Fruit fly (Drosophila melanogaster): ENCODE data around the gene sip2.

Gene sip2

dm6 chr2L:6922091-6922753 is 41.7 kb downstream of the sip2 start (continued):
- TF ChIP-seq trem (tag; optimal IDR thresholded peaks at IDR 0.05), result peak; percentile 37
- TF ChIP-seq NFAT (GFP tag; IDR thresholded peaks at IDR 0.05), result no peak
- peak; percentile 69 for TF ChIP-seq CG10267 (tag; optimal IDR thresholded peaks at IDR 0.05)
- TF ChIP-seq CG3847 (GFP tag; IDR thresholded peaks at IDR 0.05), result no peak
- no peak for TF ChIP-seq CG9215 (GFP tag; IDR thresholded peaks at IDR 0.05)
- no peak for TF ChIP-seq Lpt (GFP tag; optimal IDR thresholded peaks at IDR 0.05)
- no peak for TF ChIP-seq jigr1 (GFP tag; IDR thresholded peaks at IDR 0.05)
- TF ChIP-seq CG8478 (optimal IDR thresholded peaks at IDR 0.05), result no peak
- 0 out of 3 replicates have a peak, but pooled peaks have one; percentile 58 for TF ChIP-seq CG17361 (GFP tag; IDR thresholded peaks at IDR 0.05)
- TF ChIP-seq HmgD (GFP tag; optimal IDR thresholded peaks at IDR 0.05), result no peak
- peak; percentile 33 for TF ChIP-seq CG2116 (GFP tag; optimal IDR thresholded peaks at IDR 0.05)
- TF ChIP-seq nerfin-2 (GFP tag; IDR thresholded peaks at IDR 0.05; ENCODE audit: partially characterized antibody), result no peak
- TF ChIP-seq Atf3 (GFP tag; optimal IDR thresholded peaks at IDR 0.05), result no peak
- TF ChIP-seq CG10959 (GFP tag; IDR thresholded peaks at IDR 0.05), result no peak
- peak; percentile 43 for TF ChIP-seq CG2202 (tag; optimal IDR thresholded peaks at IDR 0.05)
- TF ChIP-seq CG17328 (GFP tag; IDR thresholded peaks at IDR 0.05), result peak; percentile 89
- TF ChIP-seq gsb (GFP tag; IDR thresholded peaks at IDR 0.05), result no peak; the same call in 1 of the 2 replicates
- TF ChIP-seq her (GFP tag; optimal IDR thresholded peaks at IDR 0.05), result peak; percentile 48
- TF ChIP-seq hbn (GFP tag; IDR thresholded peaks at IDR 0.05; ENCODE audit: partially characterized antibody), result no peak
- TF ChIP-seq CG31224 (GFP tag; IDR thresholded peaks at IDR 0.05), result no peak
- TF ChIP-seq peb (GFP tag; IDR thresholded peaks at IDR 0.05), result peak; percentile 45; the same call in 1 of the 2 replicates
- TF ChIP-seq Aef1 (GFP tag; IDR thresholded peaks at IDR 0.05), result no peak; the same call in 1 of the 3 replicates
- peak; percentile 31 for TF ChIP-seq CG8089 (GFP tag; optimal IDR thresholded peaks at IDR 0.05)
- TF ChIP-seq CG18764 (GFP tag; optimal IDR thresholded peaks at IDR 0.05), result peak; percentile 3
- peak; percentile 67; the same call in 1 of the 2 replicates for TF ChIP-seq seq (GFP tag; IDR thresholded peaks at IDR 0.05)
- TF ChIP-seq CG11723 (GFP tag; optimal IDR thresholded peaks at IDR 0.05), result no peak
- no peak; the same call in 1 of the 3 replicates for TF ChIP-seq ci (GFP tag; IDR thresholded peaks at IDR 0.05)
- peak; percentile 84; the same call in 1 of the 2 replicates for TF ChIP-seq CG14014 (GFP tag; IDR thresholded peaks at IDR 0.05)
- TF ChIP-seq Deaf1 (tag; optimal IDR thresholded peaks at IDR 0.05), result no peak
- TF ChIP-seq vnd (GFP tag; IDR thresholded peaks at IDR 0.05; ENCODE audit: partially characterized antibody), result no peak
- peak; percentile 58 for TF ChIP-seq Antp (GFP tag; optimal IDR thresholded peaks at IDR 0.05)
- no peak for TF ChIP-seq CTCF (GFP tag; optimal IDR thresholded peaks at IDR 0.05)
- TF ChIP-seq Poxn (GFP tag; IDR thresholded peaks at IDR 0.05), result no peak
- no peak for TF ChIP-seq CG7357 (GFP tag; IDR thresholded peaks at IDR 0.05)
- peak; percentile 9 for TF ChIP-seq HmgZ (tag; optimal IDR thresholded peaks at IDR 0.05)
- no peak for TF ChIP-seq CG8359 (GFP tag; optimal IDR thresholded peaks at IDR 0.05; ENCODE audit: borderline replicate concordance)
- TF ChIP-seq CHES-1-like (GFP tag; optimal IDR thresholded peaks at IDR 0.05), result peak; percentile 51
- TF ChIP-seq Abd-B (GFP tag; optimal IDR thresholded peaks at IDR 0.05), result no peak
- TF ChIP-seq Dll (GFP tag; IDR thresholded peaks at IDR 0.05; ENCODE audit: partially characterized antibody), result no peak
- TF ChIP-seq CG4730 (GFP tag; IDR thresholded peaks at IDR 0.05), result no peak; the same call in 1 of the 2 replicates
- TF ChIP-seq CG15514 (GFP tag; optimal IDR thresholded peaks at IDR 0.05), result peak; percentile 24
- peak; percentile 42 for TF ChIP-seq chn (GFP tag; optimal IDR thresholded peaks at IDR 0.05)
- TF ChIP-seq sc (optimal IDR thresholded peaks at IDR 0.05), result no peak
- TF ChIP-seq sc (GFP tag; optimal IDR thresholded peaks at IDR 0.05), result peak; percentile 50
- TF ChIP-seq Dbx (GFP tag; IDR thresholded peaks at IDR 0.05), result peak; percentile 74; the same call in 2 of the 3 replicates
- no peak for TF ChIP-seq da (GFP tag; optimal IDR thresholded peaks at IDR 0.05)
- TF ChIP-seq CG15011 (GFP tag; optimal IDR thresholded peaks at IDR 0.05), result no peak
- peak; percentile 76 for TF ChIP-seq mam (GFP tag; optimal IDR thresholded peaks at IDR 0.05)
- TF ChIP-seq sens (GFP tag), result peak; percentile 96
- TF ChIP-seq CG14710 (tag; optimal IDR thresholded peaks at IDR 0.05), result peak; percentile 60
- TF ChIP-seq CG1602 (GFP tag; optimal IDR thresholded peaks at IDR 0.05), result peak; percentile 60
- TF ChIP-seq Max (GFP tag; optimal IDR thresholded peaks at IDR 0.05), result peak; percentile 52

Data from whole organism, embryonic.